Worm (Caenorhabditis elegans): ENCODE measurements around the gene srxa-4.

DNA sequence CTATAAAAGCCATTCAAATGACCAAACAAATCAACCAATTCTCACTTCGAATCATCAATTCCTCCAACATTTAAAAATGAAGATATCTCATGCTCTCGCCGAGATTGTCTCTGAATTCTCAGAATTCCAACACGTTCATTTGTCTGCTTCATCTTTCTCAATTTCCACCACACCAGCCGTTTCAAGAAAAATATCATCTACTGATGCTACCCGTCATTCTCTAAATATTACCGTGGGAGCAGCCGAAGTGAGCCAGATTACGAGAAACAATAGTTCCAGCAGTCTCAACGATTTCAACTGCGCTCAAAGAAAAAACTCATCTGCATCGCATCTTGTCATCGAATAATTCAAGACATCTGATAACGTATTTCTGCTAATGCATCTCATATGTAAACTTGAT is 5.4 kb upstream of the srxa-4 start, which contains the start of gene F18E3.12:
- TF ChIP-seq unc-62 (GFP tag; optimal IDR thresholded peaks at IDR 0.05) = no peak
- no peak for TF ChIP-seq nhr-11 (tag; optimal IDR thresholded peaks at IDR 0.05)
- TF ChIP-seq fkh-2 (tag; optimal IDR thresholded peaks at IDR 0.05) = no peak

All from whole organism, L3 larva.